Worm (Caenorhabditis elegans) whole organism, L4/young adult: ENCODE results near the gene flp-26.

Experiments used
- W03F9.2 ChIP-seq: fragments of 150-350 bp; optimal IDR thresholded peaks from 2 replicates; lab custom pipeline; 2014; ENCODE audit warnings: missing biosample characterization, missing genetic modification characterization
- dao-5 ChIP-seq: sonication (generic microtip); optimal IDR thresholded peaks from 2 replicates; lab custom pipeline; 2016; ENCODE audit warnings: missing genotype, missing genetic modification characterization, moderate library complexity, missing compliant biosample characterization
- him-1 ChIP-seq: sonication (generic microtip); optimal IDR thresholded peaks from 2 replicates; lab custom pipeline; 2016; ENCODE audit warnings: missing genotype, missing genetic modification reagents, missing genetic modification characterization, missing compliant biosample characterization

- TF ChIP-seq him-1 (no peak), dao-5 (tag; lab: Kevin White, UChicago) (no peak), W03F9.2 (tag; lab: Kevin White, UChicago) (no peak)
These were observed 32.5 kb upstream of the flp-26 start, which contains the start of the genes F01E11.20 and tsp-16 for ce11 chrX:6996448-6996847.
